Worm (Caenorhabditis elegans) whole organism, L3 larva: Measurements from ENCODE around the gene lam-1.

Experiments
- aly-2 ChIP-seq: fragments of 150-350 bp; optimal IDR thresholded peaks from 2 replicates; lab custom pipeline; 2014; ENCODE audit warnings: missing biosample characterization, missing genetic modification characterization
- ceh-82 ChIP-seq: fragments of 150-350 bp; optimal IDR thresholded peaks from 2 replicates; lab custom pipeline; 2014; ENCODE audit warnings: missing biosample characterization, missing genetic modification characterization
- elt-2 ChIP-seq: sonication (generic microtip); optimal IDR thresholded peaks from 2 replicates; lab custom pipeline; 2016; ENCODE audit warnings: missing genetic modification reagents, mild to moderate bottlenecking, missing genetic modification characterization, missing compliant biosample characterization
- lsy-12 ChIP-seq: sonication (generic microtip); optimal IDR thresholded peaks from 2 replicates; lab custom pipeline; 2016; ENCODE audit warnings: mild to moderate bottlenecking, missing genetic modification characterization, missing compliant biosample characterization
- nhr-11 ChIP-seq: fragments of 150-350 bp; optimal IDR thresholded peaks from 2 replicates; lab custom pipeline; 2014; ENCODE audit warnings: missing biosample characterization, missing genetic modification characterization
- nhr-12 ChIP-seq: fragments of 150-350 bp; optimal IDR thresholded peaks from 2 replicates; lab custom pipeline; 2014; ENCODE audit warnings: missing biosample characterization, missing genetic modification characterization
- nhr-237 ChIP-seq: fragments of 150-350 bp; optimal IDR thresholded peaks from 2 replicates; lab custom pipeline; 2014; ENCODE audit warnings: missing biosample characterization, missing genetic modification characterization
- pha-4 ChIP-seq: fragments of 150-350 bp; optimal IDR thresholded peaks from 2 replicates; lab custom pipeline; 2014; ENCODE audit warnings: missing biosample characterization, missing genetic modification reagents, missing genetic modification characterization
- pqm-1 ChIP-seq: fragments of 150-350 bp; optimal IDR thresholded peaks from 2 replicates; lab custom pipeline; 2017; ENCODE audit warnings: missing biosample characterization, missing genetic modification characterization, inconsistent platforms
- sea-2 ChIP-seq: fragments of 150-350 bp; sonication (generic microtip); optimal IDR thresholded peaks from 4 replicates; lab custom pipeline; 2014; ENCODE audit warnings: missing biosample characterization, missing genetic modification reagents, missing genetic modification characterization
- skn-1 ChIP-seq: fragments of 150-350 bp; optimal IDR thresholded peaks from 2 replicates; lab custom pipeline; 2014; ENCODE audit warnings: missing biosample characterization, missing genetic modification characterization
- unc-62 ChIP-seq: fragments of 150-350 bp; sonication (generic microtip); optimal IDR thresholded peaks from 4 replicates; lab custom pipeline; 2014; ENCODE audit warnings: missing biosample characterization, missing genetic modification reagents, missing genetic modification characterization
- ztf-11 ChIP-seq: fragments of 150-350 bp; optimal IDR thresholded peaks from 2 replicates; lab custom pipeline; 2014; ENCODE audit warnings: missing biosample characterization, missing genetic modification characterization
- ztf-4 ChIP-seq: fragments of 150-350 bp; optimal IDR thresholded peaks from 2 replicates; lab custom pipeline; 2014; ENCODE audit warnings: missing biosample characterization, missing genetic modification characterization

DNA sequence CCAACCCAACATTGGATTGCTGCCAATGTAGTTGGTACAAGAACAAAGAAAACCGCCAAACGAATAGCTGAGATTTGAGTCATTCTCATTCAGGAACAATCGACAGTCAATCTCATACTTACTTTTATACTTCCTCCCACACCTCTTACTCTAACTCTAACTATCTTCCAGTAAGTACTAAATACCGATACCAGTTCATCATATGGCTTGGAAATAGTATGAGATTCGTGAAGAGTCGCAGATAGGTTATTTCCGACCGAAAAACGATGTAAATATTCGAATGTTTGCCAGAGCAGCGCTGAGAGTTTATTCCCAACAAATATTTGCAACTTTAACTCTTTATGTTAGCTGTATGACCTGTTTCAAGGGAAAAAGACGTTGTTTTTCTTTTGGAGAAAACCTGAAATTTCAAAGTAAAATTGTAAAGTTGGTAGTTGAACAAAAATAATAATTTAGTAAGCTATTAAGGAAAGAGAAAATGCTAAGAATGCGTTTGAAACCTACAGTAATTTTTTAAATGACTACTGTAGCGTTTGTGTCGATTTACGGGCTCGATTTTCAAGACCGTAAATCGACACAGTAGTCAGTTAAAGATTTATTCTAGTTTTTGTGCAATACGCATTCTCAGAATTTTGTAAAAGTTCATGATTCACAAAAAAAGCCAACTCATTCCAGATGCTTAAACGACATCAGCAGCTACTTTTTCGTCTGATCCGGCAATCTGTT lies 13.5 kb downstream of the lam-1 start, which contains the start of the genes W03F8.6 and mtrf-1L:
- TF ChIP-seq aly-2 (tag; lab: Kevin White, UChicago) = no peak
- TF ChIP-seq ztf-4 (tag; lab: Kevin White, UChicago) = no peak
- TF ChIP-seq sea-2 (GFP tag; lab: Kevin White, UChicago) = no peak
- TF ChIP-seq elt-2 (tag; lab: Kevin White, UChicago) = no peak
- no peak for TF ChIP-seq nhr-11
- TF ChIP-seq ceh-82 (tag; lab: Kevin White, UChicago) = no peak
- TF ChIP-seq skn-1 (tag; lab: Kevin White, UChicago) = no peak
- no peak for TF ChIP-seq pqm-1 (tag; lab: Kevin White, UChicago)
- no peak for TF ChIP-seq unc-62 (GFP tag; lab: Kevin White, UChicago)
- no peak for TF ChIP-seq nhr-237 (tag; lab: Kevin White, UChicago)
- TF ChIP-seq ztf-11 (tag; lab: Kevin White, UChicago) = no peak
- no peak for TF ChIP-seq nhr-12
- no peak for TF ChIP-seq lsy-12 (tag; lab: Kevin White, UChicago)
- TF ChIP-seq pha-4 (tag; lab: Kevin White, UChicago) = peak; percentile 70
